Worm (Caenorhabditis elegans): ENCODE measurements around the gene fbxa-190.

DNA sequence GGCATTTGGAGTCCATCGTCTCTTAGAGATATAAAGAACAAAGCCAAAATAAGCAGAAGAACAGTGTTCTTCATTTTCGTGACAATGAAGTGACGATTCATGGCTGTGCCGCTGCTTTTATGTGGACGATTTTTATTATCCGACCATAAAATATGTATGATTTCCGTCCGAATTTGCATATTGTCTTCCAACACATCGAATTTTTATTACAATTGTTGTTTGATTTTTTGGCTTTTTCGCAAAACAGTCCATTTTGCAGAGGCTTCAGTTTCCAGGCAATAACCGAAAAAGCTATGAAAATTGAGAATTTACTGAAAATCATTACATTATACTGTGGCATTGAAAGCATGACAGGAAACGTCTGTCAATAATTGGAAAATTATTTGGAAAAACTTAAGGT, 12.7 kb downstream of the fbxa-190 start, which contains the start of gene F56C3.8:
- TF ChIP-seq ama-1 (optimal IDR thresholded peaks at IDR 0.05) (no peak), aly-2 (tag; optimal IDR thresholded peaks at IDR 0.05) (no peak), lsy-2 (tag; optimal IDR thresholded peaks at IDR 0.05) (no peak), nhr-28 (tag; optimal IDR thresholded peaks at IDR 0.05) (no peak), ztf-11 (tag; optimal IDR thresholded peaks at IDR 0.05) (no peak), nhr-76 (tag; optimal IDR thresholded peaks at IDR 0.05) (no peak), C04F5.9 (tag; optimal IDR thresholded peaks at IDR 0.05) (no peak), egl-27 (tag; optimal IDR thresholded peaks at IDR 0.05) (no peak), nhr-237 (tag; optimal IDR thresholded peaks at IDR 0.05) (no peak), nhr-90 (tag; optimal IDR thresholded peaks at IDR 0.05; ENCODE audit: poor library complexity) (no peak), sox-4 (tag; optimal IDR thresholded peaks at IDR 0.05) (no peak), lin-39 (tag; optimal IDR thresholded peaks at IDR 0.05) (no peak), mef-2 (tag; optimal IDR thresholded peaks at IDR 0.05) (no peak), dsc-1 (tag; optimal IDR thresholded peaks at IDR 0.05) (no peak)

All from whole organism, L1 larva.